Worm (Caenorhabditis elegans): Measurements from ENCODE around the gene evl-18.
"Not testable (repeated sequence)": the region's sequence is repeated elsewhere in the genome, so short reads cannot be mapped to it uniquely, and the experiment has no call there.

DNA sequence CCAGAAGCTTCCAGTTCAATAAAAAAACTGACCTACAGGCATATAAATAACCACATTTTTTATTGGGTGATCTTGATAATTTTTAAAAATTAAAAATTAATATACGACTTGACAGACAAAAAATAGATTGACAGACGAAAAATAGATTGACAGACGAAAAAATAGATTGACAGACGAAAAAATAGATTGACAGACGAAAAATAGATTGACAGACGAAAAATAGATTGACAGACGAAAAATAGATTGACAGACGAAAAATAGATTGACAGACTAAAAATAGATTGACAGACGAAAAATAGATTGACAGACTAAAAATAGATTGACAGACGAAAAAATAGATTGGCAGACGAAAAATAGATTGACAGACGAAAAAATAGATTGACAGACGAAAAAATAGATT, 35.5 kb upstream of the evl-18 start:
- TF ChIP-seq fkh-10 (GFP tag; optimal IDR thresholded peaks at IDR 0.05); ets-4 (tag; optimal IDR thresholded peaks at IDR 0.05): not testable (repeated sequence)

Measured in whole organism, late embryonic.